Worm (Caenorhabditis elegans) whole organism, L2 larva: ENCODE measurements around the gene srz-99.

Experiments used
- C34F6.9 ChIP-seq: fragments of 150-350 bp; optimal IDR thresholded peaks from 2 replicates; lab custom pipeline; 2014; ENCODE audit warnings: missing biosample characterization, missing genetic modification characterization
- R02D3.7 ChIP-seq: fragments of 150-350 bp; optimal IDR thresholded peaks from 2 replicates; lab custom pipeline; 2014; ENCODE audit warnings: missing biosample characterization, missing genetic modification characterization
- Y55F3AM.14 ChIP-seq: fragments of 200-800 bp; sonication (Bioruptor generic); optimal IDR thresholded peaks from 2 replicates; lab custom pipeline; 2018; ENCODE audit warnings: mild to moderate bottlenecking, missing genetic modification characterization, missing compliant biosample characterization
- alr-1 ChIP-seq: fragments of 150-350 bp; optimal IDR thresholded peaks from 2 replicates; lab custom pipeline; 2014; ENCODE audit warnings: missing biosample characterization, missing genetic modification characterization
- ama-1 ChIP-seq: fragments of 150-350 bp; optimal IDR thresholded peaks from 2 replicates; lab custom pipeline; 2018; ENCODE audit warnings: inconsistent platforms
- crh-2 ChIP-seq: sonication (generic microtip); optimal IDR thresholded peaks from 2 replicates; lab custom pipeline; 2017; ENCODE audit warnings: missing biosample characterization, missing genetic modification characterization
- egl-27 ChIP-seq: sonication (generic microtip); optimal IDR thresholded peaks from 3 replicates; lab custom pipeline; 2017; ENCODE audit warnings: missing biosample characterization, missing genetic modification reagents, missing genetic modification characterization
- elt-1 ChIP-seq: fragments of 150-350 bp; optimal IDR thresholded peaks from 2 replicates; lab custom pipeline; 2014; ENCODE audit warnings: missing biosample characterization, missing genetic modification characterization
- elt-3 ChIP-seq: sonication (generic microtip); optimal IDR thresholded peaks from 2 replicates; lab custom pipeline; 2017; ENCODE audit warnings: missing biosample characterization, missing genetic modification characterization
- lin-11 ChIP-seq: fragments of 150-350 bp; sonication (generic microtip); optimal IDR thresholded peaks from 2 replicates; lab custom pipeline; 2014; ENCODE audit warnings: missing biosample characterization, missing genetic modification characterization, inconsistent platforms, mixed read lengths
- lin-13 ChIP-seq: fragments of 150-350 bp; optimal IDR thresholded peaks from 2 replicates; lab custom pipeline; 2014; ENCODE audit warnings: missing biosample characterization, missing genetic modification reagents, missing genetic modification characterization
- lin-39 ChIP-seq: fragments of 150-350 bp; optimal IDR thresholded peaks from 2 replicates; lab custom pipeline; 2014; ENCODE audit warnings: missing biosample characterization, missing genetic modification reagents, missing genetic modification characterization
- lsy-2 ChIP-seq, 2 experiments: fragments of 150-350 bp in 1 of 2; sonication (generic microtip) in 1 of 2; optimal IDR thresholded peaks; 2 replicates each; lab custom pipeline; 2014 to 2017; ENCODE audit warnings: missing biosample characterization in 2 of 2, missing genetic modification characterization in 2 of 2
- mab-5 ChIP-seq: fragments of 150-350 bp; optimal IDR thresholded peaks from 2 replicates; lab custom pipeline; 2014; ENCODE audit warnings: missing biosample characterization, missing genetic modification characterization
- mbf-1 ChIP-seq: sonication (generic microtip); optimal IDR thresholded peaks from 2 replicates; lab custom pipeline; 2017; ENCODE audit warnings: missing biosample characterization, missing genetic modification characterization
- mdl-1 ChIP-seq, 2 experiments: fragments of 150-350 bp in 1 of 2; sonication (generic microtip) in 1 of 2; optimal IDR thresholded peaks; 2 replicates each; lab custom pipeline; 2017; ENCODE audit warnings: missing biosample characterization in 2 of 2, missing genetic modification characterization in 2 of 2
- nhr-10 ChIP-seq: sonication (generic microtip); optimal IDR thresholded peaks from 2 replicates; lab custom pipeline; 2017; ENCODE audit warnings: missing biosample characterization, missing genetic modification characterization
- nhr-12 ChIP-seq: fragments of 150-350 bp; optimal IDR thresholded peaks from 2 replicates; lab custom pipeline; 2014; ENCODE audit warnings: missing biosample characterization, missing genetic modification characterization
- nhr-129 ChIP-seq: fragments of 150-350 bp; optimal IDR thresholded peaks from 2 replicates; lab custom pipeline; 2014; ENCODE audit warnings: missing biosample characterization, missing genetic modification characterization
- nhr-21 ChIP-seq: fragments of 150-350 bp; optimal IDR thresholded peaks from 2 replicates; lab custom pipeline; 2014; ENCODE audit warnings: missing biosample characterization, missing genetic modification characterization
- nhr-23 ChIP-seq: fragments of 150-350 bp; optimal IDR thresholded peaks from 2 replicates; lab custom pipeline; 2014; ENCODE audit warnings: missing biosample characterization, missing genetic modification reagents, missing genetic modification characterization
- nhr-237 ChIP-seq: fragments of 150-350 bp; optimal IDR thresholded peaks from 2 replicates; lab custom pipeline; 2014; ENCODE audit warnings: missing biosample characterization, missing genetic modification characterization
- nhr-25 ChIP-seq: fragments of 150-350 bp; sonication (generic microtip); optimal IDR thresholded peaks from 3 replicates; lab custom pipeline; 2014; ENCODE audit warnings: missing biosample characterization, missing genetic modification characterization
- nhr-77 ChIP-seq: fragments of 150-350 bp; optimal IDR thresholded peaks from 2 replicates; lab custom pipeline; 2014; ENCODE audit warnings: missing biosample characterization, missing genetic modification characterization
- peb-1 ChIP-seq: fragments of 150-350 bp; optimal IDR thresholded peaks from 2 replicates; lab custom pipeline; 2014; ENCODE audit warnings: missing biosample characterization, missing genetic modification characterization
- sma-3 ChIP-seq: sonication (generic microtip); optimal IDR thresholded peaks from 2 replicates; lab custom pipeline; 2016; ENCODE audit warnings: missing genetic modification reagents, missing genetic modification characterization, missing compliant biosample characterization
- sma-9 ChIP-seq, 2 experiments: fragments of 150-350 bp in 1 of 2; sonication (generic microtip) in 1 of 2; optimal IDR thresholded peaks; 2 replicates each; lab custom pipeline; 2014 to 2016; ENCODE audit warnings: missing genetic modification characterization in 2 of 2, mild to moderate bottlenecking in 1 of 2, missing biosample characterization in 1 of 2, missing compliant biosample characterization in 1 of 2, missing genetic modification reagents in 1 of 2, moderate library complexity in 1 of 2
- unc-39 ChIP-seq: fragments of 150-350 bp; optimal IDR thresholded peaks from 2 replicates; lab custom pipeline; 2014; ENCODE audit warnings: missing biosample characterization, missing genetic modification characterization
- unc-55 ChIP-seq: fragments of 150-350 bp; sonication (generic microtip); optimal IDR thresholded peaks from 3 replicates; lab custom pipeline; 2014; ENCODE audit warnings: missing biosample characterization, missing genetic modification reagents, missing genetic modification characterization
- unc-62 ChIP-seq: fragments of 150-350 bp; optimal IDR thresholded peaks from 2 replicates; lab custom pipeline; 2014; ENCODE audit warnings: missing biosample characterization, missing genetic modification reagents, missing genetic modification characterization
- zag-1 ChIP-seq: fragments of 150-350 bp; optimal IDR thresholded peaks from 2 replicates; lab custom pipeline; 2014; ENCODE audit warnings: missing biosample characterization, missing genetic modification characterization
- ztf-1 ChIP-seq: fragments of 200-800 bp; sonication (Bioruptor generic); conservative IDR thresholded peaks from 2 replicates; pipeline ENCODE4 v1.3.6; 2022; ENCODE audit warnings: missing genetic modification characterization, missing compliant biosample characterization
- ztf-11 ChIP-seq: sonication (generic microtip); optimal IDR thresholded peaks from 2 replicates; lab custom pipeline; 2017; ENCODE audit warnings: missing biosample characterization, missing genetic modification characterization
- ztf-4 ChIP-seq: fragments of 150-350 bp; optimal IDR thresholded peaks from 2 replicates; lab custom pipeline; 2014; ENCODE audit warnings: missing biosample characterization, missing genetic modification characterization

srz-99 gene

DNA sequence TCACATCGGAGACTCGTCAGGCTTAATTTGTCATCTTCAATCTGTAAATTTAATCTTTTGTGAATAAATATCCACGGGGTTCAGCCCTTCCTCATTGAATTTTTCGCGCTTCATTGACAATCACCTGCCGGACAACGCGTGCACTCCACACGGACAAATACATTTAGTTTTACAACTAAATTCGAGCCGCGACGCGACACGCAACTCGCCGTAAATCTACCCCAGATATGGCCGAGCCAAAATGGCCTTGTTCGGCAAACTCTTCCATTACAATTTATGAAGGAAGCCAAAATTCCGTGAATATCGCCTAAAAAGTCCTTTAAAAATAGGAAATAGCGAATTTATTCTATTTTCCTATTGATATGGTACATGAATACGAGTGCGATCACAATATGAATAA lies 14.7 kb downstream of the srz-99 start:
- no peak for TF ChIP-seq nhr-25 (tag; lab: Kevin White, UChicago)
- no peak for TF ChIP-seq nhr-12 (tag; lab: Kevin White, UChicago)
- no peak for TF ChIP-seq sma-3 (GFP tag; lab: Kevin White, UChicago)
- no peak for TF ChIP-seq C34F6.9
- no peak for TF ChIP-seq mab-5 (tag; lab: Kevin White, UChicago)
- TF ChIP-seq zag-1 (tag; lab: Kevin White, UChicago), result no peak
- no peak for TF ChIP-seq lin-39
- TF ChIP-seq sma-9 (GFP tag; optimal IDR thresholded peaks at IDR 0.05; lab: Kevin White, UChicago), result no peak
- no peak for TF ChIP-seq sma-9 (tag; optimal IDR thresholded peaks at IDR 0.05; lab: Kevin White, UChicago)
- no peak for TF ChIP-seq nhr-77 (tag; lab: Kevin White, UChicago)
- no peak for TF ChIP-seq unc-39 (tag; lab: Kevin White, UChicago)
- no peak for TF ChIP-seq Y55F3AM.14 (GFP tag; lab: Kevin White, UChicago)
- no peak for TF ChIP-seq elt-3 (tag; lab: Kevin White, UChicago)
- TF ChIP-seq ztf-1 (GFP tag; lab: Robert Waterston, UW), result no peak
- TF ChIP-seq ztf-4, result no peak

DNA sequence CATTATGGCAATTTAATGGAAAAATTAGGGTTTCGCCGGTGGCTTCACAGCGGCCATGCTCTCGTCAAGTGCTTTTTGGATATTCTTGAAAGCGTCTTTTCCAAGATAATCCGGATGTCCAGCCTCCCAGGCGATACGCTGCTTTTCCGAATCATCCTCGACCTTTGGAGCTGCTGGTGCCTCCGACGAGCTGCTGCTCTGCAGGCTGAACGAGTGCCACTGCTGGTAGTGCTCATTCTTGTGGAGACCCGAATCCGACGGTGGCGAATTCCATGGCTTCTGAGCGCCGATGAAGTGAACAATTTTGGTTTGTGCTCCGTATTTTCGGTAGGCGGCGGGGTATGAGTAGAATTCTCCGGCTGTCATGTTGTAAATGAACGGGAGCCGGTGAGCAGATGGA lies 15.2 kb downstream of the srz-99 start:
- TF ChIP-seq ama-1 (lab: Kevin White, UChicago), result no peak
- TF ChIP-seq mdl-1 (tag; optimal IDR thresholded peaks at IDR 0.05; lab: Kevin White, UChicago), result no peak
- no peak for TF ChIP-seq lin-39
- TF ChIP-seq nhr-237 (tag; lab: Kevin White, UChicago), result no peak
- TF ChIP-seq nhr-23 (tag; lab: Kevin White, UChicago), result no peak
- TF ChIP-seq Y55F3AM.14 (GFP tag; lab: Kevin White, UChicago), result no peak
- no peak for TF ChIP-seq ztf-1 (GFP tag; lab: Robert Waterston, UW)
- TF ChIP-seq nhr-21, result no peak
- no peak for TF ChIP-seq nhr-10 (tag; lab: Kevin White, UChicago)
- TF ChIP-seq lin-13 (GFP tag; lab: Kevin White, UChicago), result no peak
- TF ChIP-seq unc-55 (GFP tag; lab: Kevin White, UChicago), result no peak
- no peak for TF ChIP-seq elt-3 (tag; lab: Kevin White, UChicago)
- TF ChIP-seq ztf-11, result no peak
- no peak for TF ChIP-seq egl-27 (tag; lab: Kevin White, UChicago)
- TF ChIP-seq, all 48 proteins: peak for 0

DNA sequence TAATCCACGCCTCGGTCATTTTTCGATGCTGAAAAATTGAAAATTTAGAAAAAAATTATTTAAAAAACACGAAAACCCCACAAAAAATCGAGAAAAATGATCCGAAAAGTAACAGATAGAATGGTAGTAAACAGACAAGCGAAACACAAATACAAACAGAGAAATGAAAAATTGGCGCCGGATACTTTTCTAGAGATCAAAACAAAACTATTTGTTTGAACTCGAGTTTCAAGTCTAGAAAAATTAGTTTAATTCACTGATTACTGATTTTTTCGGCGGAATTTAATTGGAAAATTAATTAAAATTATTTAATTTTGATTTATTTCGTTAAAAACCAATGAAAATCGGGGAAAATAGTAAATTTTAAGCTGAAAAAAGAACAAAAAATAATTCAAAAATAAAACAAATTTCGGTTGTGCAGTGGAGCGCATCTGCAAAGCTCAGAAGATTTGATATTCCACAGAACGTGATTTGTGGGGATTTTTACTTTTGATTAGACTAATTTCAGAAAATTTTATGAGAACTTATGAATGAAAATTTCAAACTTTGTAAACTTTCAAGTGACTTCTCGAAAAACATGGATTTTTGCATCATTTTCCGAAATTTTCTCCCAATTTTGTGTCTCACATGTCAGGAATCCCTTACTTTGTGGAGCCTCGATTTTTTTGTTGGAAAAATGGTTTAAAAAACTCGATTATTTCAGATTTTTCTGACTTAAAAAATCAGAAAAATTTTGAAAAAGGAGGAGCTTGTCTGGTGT lies 16.4 kb downstream of the srz-99 start, which contains the start of gene gyg-2:
Gene gyg-2 (minus strand): TSS at position 28 of the 760 bp plus-strand sequence.
- no peak for TF ChIP-seq R02D3.7 (tag; lab: Kevin White, UChicago)
- no peak for TF ChIP-seq nhr-10 (tag; lab: Kevin White, UChicago)
- TF ChIP-seq nhr-12 (tag; lab: Kevin White, UChicago), result no peak
- TF ChIP-seq ztf-1 (GFP tag; lab: Robert Waterston, UW), result no peak
- no peak for TF ChIP-seq crh-2 (tag; lab: Kevin White, UChicago)
- TF ChIP-seq unc-62 (GFP tag; lab: Kevin White, UChicago), result no peak
- no peak for TF ChIP-seq peb-1
- no peak for TF ChIP-seq nhr-25 (tag; lab: Kevin White, UChicago)
- no peak for TF ChIP-seq alr-1 (tag; lab: Kevin White, UChicago)
- TF ChIP-seq nhr-129, result no peak
- TF ChIP-seq lsy-2 (tag; optimal IDR thresholded peaks at IDR 0.05; lab: Kevin White, UChicago), result no peak
- TF ChIP-seq ama-1 (lab: Kevin White, UChicago), result no peak
- TF ChIP-seq lin-11, result no peak
- TF ChIP-seq mbf-1 (tag; lab: Kevin White, UChicago), result no peak
- no peak for TF ChIP-seq elt-1 (tag; lab: Kevin White, UChicago)
- no peak for TF ChIP-seq zag-1 (tag; lab: Kevin White, UChicago)
- no peak for TF ChIP-seq egl-27 (tag; lab: Kevin White, UChicago)
- TF ChIP-seq lin-39, result no peak

DNA sequence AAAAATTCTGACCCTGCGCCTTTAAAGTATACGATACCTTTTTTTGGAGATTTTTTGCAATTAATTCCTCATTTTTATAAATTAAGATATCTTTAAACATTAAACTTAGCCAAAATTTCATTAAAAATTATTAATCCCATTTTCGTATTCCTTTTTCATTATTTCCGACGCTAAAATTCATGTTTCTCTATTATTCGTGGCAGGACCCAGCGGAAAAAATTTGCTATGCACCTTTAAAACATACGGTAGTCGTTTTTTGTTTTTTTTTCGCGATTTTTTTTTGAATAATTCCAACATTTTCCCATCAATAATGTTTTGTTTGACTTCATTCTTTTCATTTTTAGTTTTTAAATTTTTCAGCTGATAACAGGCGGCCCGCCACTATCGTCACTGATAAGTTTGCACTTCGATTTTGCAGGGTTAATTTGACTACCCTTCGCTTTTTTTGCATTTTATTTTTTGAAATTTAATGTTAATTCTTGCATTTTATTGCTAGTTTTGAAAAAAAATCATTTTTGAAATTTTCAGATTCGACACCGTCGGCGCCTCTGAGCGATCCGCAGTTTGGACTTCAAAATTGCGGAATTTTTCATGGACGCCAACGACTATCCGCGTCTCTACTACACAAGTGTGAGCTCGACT lies 17.1 kb downstream of the srz-99 start, which contains the start of gene dkf-2:
Gene dkf-2 (plus strand): TSS at position 592 of the 642 bp plus-strand sequence.
- TF ChIP-seq unc-62 (GFP tag; lab: Kevin White, UChicago), result no peak
